Worm (Caenorhabditis elegans) whole organism, L3 larva: ENCODE results near the gene rei-1.

Experiments
- R02D3.7 ChIP-seq: fragments of 150-350 bp; optimal IDR thresholded peaks from 2 replicates; lab custom pipeline; 2014; ENCODE audit warnings: missing biosample characterization, missing genetic modification characterization
- ZK546.5 ChIP-seq: sonication (generic microtip); optimal IDR thresholded peaks from 2 replicates; lab custom pipeline; 2017; ENCODE audit warnings: missing biosample characterization, missing genetic modification characterization
- ceh-16 ChIP-seq: sonication (generic microtip); optimal IDR thresholded peaks from 2 replicates; lab custom pipeline; 2017; ENCODE audit warnings: missing biosample characterization, missing genetic modification characterization
- ceh-82 ChIP-seq: fragments of 150-350 bp; optimal IDR thresholded peaks from 2 replicates; lab custom pipeline; 2014; ENCODE audit warnings: missing biosample characterization, missing genetic modification characterization
- ceh-9 ChIP-seq: sonication (generic microtip); optimal IDR thresholded peaks from 2 replicates; lab custom pipeline; 2018; ENCODE audit warnings: missing biosample characterization, missing genetic modification characterization
- egl-27 ChIP-seq: sonication (generic microtip); optimal IDR thresholded peaks from 4 replicates; lab custom pipeline; 2017; ENCODE audit warnings: missing biosample characterization, missing genetic modification reagents, missing genetic modification characterization
- egl-5 ChIP-seq: fragments of 150-350 bp; optimal IDR thresholded peaks from 2 replicates; lab custom pipeline; 2017; ENCODE audit warnings: missing biosample characterization, missing genetic modification reagents, missing genetic modification characterization, inconsistent platforms
- elt-1 ChIP-seq: fragments of 150-350 bp; optimal IDR thresholded peaks from 2 replicates; lab custom pipeline; 2014; ENCODE audit warnings: missing biosample characterization, missing genetic modification characterization
- elt-2 ChIP-seq: sonication (generic microtip); optimal IDR thresholded peaks from 2 replicates; lab custom pipeline; 2016; ENCODE audit warnings: missing genetic modification reagents, mild to moderate bottlenecking, missing genetic modification characterization, missing compliant biosample characterization
- elt-3 ChIP-seq, 3 experiments: fragments of 150-350 bp in 1 of 3; sonication (generic microtip) in 2 of 3; optimal IDR thresholded peaks; 2 replicates in 2 of 3; 4 replicates in 1 of 3; lab custom pipeline; 2014 to 2017; ENCODE audit warnings: missing biosample characterization in 3 of 3, missing genetic modification characterization in 3 of 3
- eor-1 ChIP-seq, 2 experiments: fragments of 150-350 bp; optimal IDR thresholded peaks; 2 replicates each; lab custom pipeline; 2014 to 2018; ENCODE audit warnings: missing biosample characterization in 2 of 2, missing genetic modification characterization in 2 of 2
- fkh-10 ChIP-seq: sonication (generic microtip); optimal IDR thresholded peaks from 2 replicates; lab custom pipeline; 2017; ENCODE audit warnings: missing biosample characterization, missing genetic modification reagents, missing genetic modification characterization
- fkh-2 ChIP-seq: fragments of 150-350 bp; optimal IDR thresholded peaks from 2 replicates; lab custom pipeline; 2014; ENCODE audit warnings: missing biosample characterization, missing genetic modification reagents, missing genetic modification characterization
- fos-1 ChIP-seq: fragments of 150-350 bp; optimal IDR thresholded peaks from 2 replicates; lab custom pipeline; 2014; ENCODE audit warnings: missing biosample characterization, missing genetic modification characterization
- hmg-11 ChIP-seq: sonication (generic microtip); optimal IDR thresholded peaks from 2 replicates; lab custom pipeline; 2016; ENCODE audit warnings: missing genetic modification characterization, missing compliant biosample characterization
- lin-15B ChIP-seq: fragments of 150-350 bp; optimal IDR thresholded peaks from 2 replicates; lab custom pipeline; 2014; ENCODE audit warnings: missing biosample characterization, missing genetic modification characterization
- lin-39 ChIP-seq: fragments of 150-350 bp; optimal IDR thresholded peaks from 2 replicates; lab custom pipeline; 2018; ENCODE audit warnings: missing biosample characterization, missing genetic modification reagents, missing genetic modification characterization
- lsy-12 ChIP-seq: sonication (generic microtip); optimal IDR thresholded peaks from 2 replicates; lab custom pipeline; 2016; ENCODE audit warnings: mild to moderate bottlenecking, missing genetic modification characterization, missing compliant biosample characterization
- mdl-1 ChIP-seq: fragments of 150-350 bp; optimal IDR thresholded peaks from 2 replicates; lab custom pipeline; 2014; ENCODE audit warnings: missing biosample characterization, missing genetic modification characterization
- mml-1 ChIP-seq: fragments of 150-350 bp; sonication (generic microtip); optimal IDR thresholded peaks from 3 replicates; lab custom pipeline; 2014; ENCODE audit warnings: missing biosample characterization, missing genetic modification characterization
- nfya-1 ChIP-seq: sonication (generic microtip); optimal IDR thresholded peaks from 2 replicates; lab custom pipeline; 2017; ENCODE audit warnings: missing genetic modification characterization, mild to moderate bottlenecking, missing compliant biosample characterization, antibody characterized with exemption, moderate library complexity; ENCODE audit not compliant: insufficient read depth
- nhr-11 ChIP-seq: fragments of 150-350 bp; optimal IDR thresholded peaks from 2 replicates; lab custom pipeline; 2014; ENCODE audit warnings: missing biosample characterization, missing genetic modification characterization
- nhr-12 ChIP-seq: fragments of 150-350 bp; optimal IDR thresholded peaks from 2 replicates; lab custom pipeline; 2014; ENCODE audit warnings: missing biosample characterization, missing genetic modification characterization
- nhr-23 ChIP-seq: fragments of 150-350 bp; optimal IDR thresholded peaks from 2 replicates; lab custom pipeline; 2014; ENCODE audit warnings: missing biosample characterization, missing genetic modification reagents, missing genetic modification characterization
- nhr-237 ChIP-seq: fragments of 150-350 bp; optimal IDR thresholded peaks from 2 replicates; lab custom pipeline; 2014; ENCODE audit warnings: missing biosample characterization, missing genetic modification characterization
- nhr-28 ChIP-seq: fragments of 150-350 bp; optimal IDR thresholded peaks from 2 replicates; lab custom pipeline; 2014; ENCODE audit warnings: missing biosample characterization, missing genetic modification characterization
- nhr-67 ChIP-seq: fragments of 150-350 bp; optimal IDR thresholded peaks from 2 replicates; lab custom pipeline; 2014; ENCODE audit warnings: missing biosample characterization, missing genetic modification characterization
- nhr-76 ChIP-seq: fragments of 150-350 bp; sonication (generic microtip); optimal IDR thresholded peaks from 5 replicates; lab custom pipeline; 2014; ENCODE audit warnings: missing biosample characterization, missing genetic modification characterization
- nhr-77 ChIP-seq: fragments of 150-350 bp; optimal IDR thresholded peaks from 2 replicates; lab custom pipeline; 2014; ENCODE audit warnings: missing biosample characterization, missing genetic modification characterization
- pqm-1 ChIP-seq: fragments of 150-350 bp; optimal IDR thresholded peaks from 2 replicates; lab custom pipeline; 2017; ENCODE audit warnings: missing biosample characterization, missing genetic modification characterization, inconsistent platforms
- skn-1 ChIP-seq: fragments of 150-350 bp; optimal IDR thresholded peaks from 2 replicates; lab custom pipeline; 2014; ENCODE audit warnings: missing biosample characterization, missing genetic modification characterization
- tbx-2 ChIP-seq: sonication (generic microtip); optimal IDR thresholded peaks from 2 replicates; lab custom pipeline; 2016; ENCODE audit warnings: mild to moderate bottlenecking, missing genetic modification characterization, missing compliant biosample characterization
- unc-39 ChIP-seq: sonication (generic microtip); optimal IDR thresholded peaks from 4 replicates; lab custom pipeline; 2017; ENCODE audit warnings: missing biosample characterization, missing genetic modification characterization
- unc-62 ChIP-seq: fragments of 150-350 bp; sonication (generic microtip); optimal IDR thresholded peaks from 4 replicates; lab custom pipeline; 2014; ENCODE audit warnings: missing biosample characterization, missing genetic modification reagents, missing genetic modification characterization
- zag-1 ChIP-seq: fragments of 150-350 bp; optimal IDR thresholded peaks from 2 replicates; lab custom pipeline; 2014; ENCODE audit warnings: missing biosample characterization, missing genetic modification characterization
- ztf-11 ChIP-seq: fragments of 150-350 bp; optimal IDR thresholded peaks from 2 replicates; lab custom pipeline; 2014; ENCODE audit warnings: missing biosample characterization, missing genetic modification characterization
- ztf-4 ChIP-seq: fragments of 150-350 bp; optimal IDR thresholded peaks from 2 replicates; lab custom pipeline; 2014; ENCODE audit warnings: missing biosample characterization, missing genetic modification characterization

The rei-1 gene

ce11 chrIII:4068120-4068519 is 29.9 kb downstream of the rei-1 start:
- TF ChIP-seq R02D3.7 (tag; lab: Kevin White, UChicago), result no peak
- no peak for TF ChIP-seq fkh-2
- no peak for TF ChIP-seq fkh-10 (GFP tag; lab: Kevin White, UChicago)
- TF ChIP-seq ZK546.5 (tag; lab: Kevin White, UChicago), result no peak
- no peak for TF ChIP-seq ceh-82 (tag; lab: Kevin White, UChicago)
- TF ChIP-seq lsy-12, result no peak
- TF ChIP-seq mdl-1 (tag; lab: Kevin White, UChicago), result no peak
- no peak for TF ChIP-seq pqm-1 (tag; lab: Kevin White, UChicago)
- no peak for TF ChIP-seq ztf-11 (tag; lab: Kevin White, UChicago)
- TF ChIP-seq zag-1 (tag; lab: Kevin White, UChicago), result no peak
- TF ChIP-seq nfya-1, result no peak
- no peak for TF ChIP-seq lin-15B (tag; lab: Kevin White, UChicago)
- TF ChIP-seq nhr-67 (tag; lab: Kevin White, UChicago), result no peak
- no peak for TF ChIP-seq tbx-2
- TF ChIP-seq, all 47 proteins: peak for 0

ce11 chrIII:4066333-4066732 is 31.7 kb downstream of the rei-1 start, which contains the start of gene unc-79:
Gene unc-79 (plus strand): TSS chrIII:4066633.
- TF ChIP-seq skn-1 (tag; lab: Kevin White, UChicago) (no peak), hmg-11 (tag; lab: Kevin White, UChicago) (no peak), nhr-11 (tag; lab: Kevin White, UChicago) (no peak), mdl-1 (tag; lab: Kevin White, UChicago) (no peak), nhr-67 (tag; lab: Kevin White, UChicago) (no peak), nhr-23 (no peak), elt-3 (tag; optimal IDR thresholded peaks at IDR 0.05; lab: Kevin White, UChicago) (no peak), lin-39 (tag; lab: Kevin White, UChicago) (no peak), nhr-237 (tag; lab: Kevin White, UChicago) (no peak), nhr-77 (tag; lab: Kevin White, UChicago) (no peak), egl-27 (tag; lab: Kevin White, UChicago) (no peak), zag-1 (tag; lab: Kevin White, UChicago) (no peak)

- TF ChIP-seq zag-1 (tag; lab: Kevin White, UChicago) (no peak), egl-5 (tag; lab: Kevin White, UChicago) (no peak), nfya-1 (peak; percentile 66), skn-1 (tag; lab: Kevin White, UChicago) (no peak), lin-15B (tag; lab: Kevin White, UChicago) (peak; percentile 51), fos-1 (tag; lab: Kevin White, UChicago) (no peak), hmg-11 (tag; lab: Kevin White, UChicago) (peak; percentile 28), nhr-23 (no peak), ztf-4 (tag; lab: Kevin White, UChicago) (no peak), egl-27 (tag; lab: Kevin White, UChicago) (no peak), nhr-67 (tag; lab: Kevin White, UChicago) (no peak), R02D3.7 (tag; lab: Kevin White, UChicago) (no peak), ztf-11 (tag; lab: Kevin White, UChicago) (no peak), lin-39 (tag; lab: Kevin White, UChicago) (peak; percentile 30), nhr-11 (tag; lab: Kevin White, UChicago) (no peak), mdl-1 (tag; lab: Kevin White, UChicago) (no peak), mml-1 (tag; lab: Kevin White, UChicago) (no peak), ceh-9 (no peak), nhr-237 (tag; lab: Kevin White, UChicago) (no peak), nhr-28 (tag; lab: Kevin White, UChicago) (no peak), ceh-16 (tag; lab: Kevin White, UChicago) (no peak), eor-1 (tag; optimal IDR thresholded peaks at IDR 0.05; lab: Kevin White, UChicago) (no peak), unc-39 (no peak), tbx-2 (peak; percentile 32), elt-1 (tag; lab: Kevin White, UChicago) (no peak), nhr-76 (tag; lab: Kevin White, UChicago) (no peak), elt-3 (tag; optimal IDR thresholded peaks at IDR 0.05; lab: Kevin White, UChicago) (no peak), nhr-12 (tag; lab: Kevin White, UChicago) (no peak), unc-62 (GFP tag; lab: Kevin White, UChicago) (peak; percentile 19), ZK546.5 (tag; lab: Kevin White, UChicago) (no peak), elt-2 (tag; lab: Kevin White, UChicago) (no peak)
These were observed 34.3 kb downstream of the rei-1 start for ce11 chrIII:4063724-4064123.
